Fruit fly (Drosophila melanogaster): Measurements from ENCODE around the gene bru2.

- TF ChIP-seq h (optimal IDR thresholded peaks at IDR 0.05) = no peak
- no peak for TF ChIP-seq ttk (optimal IDR thresholded peaks at IDR 0.05)
- TF ChIP-seq psq (optimal IDR thresholded peaks at IDR 0.05) = no peak
- no peak for TF ChIP-seq Myc (optimal IDR thresholded peaks at IDR 0.05)
- no peak for TF ChIP-seq Sin3A (optimal IDR thresholded peaks at IDR 0.05)
- no peak for TF ChIP-seq insv (optimal IDR thresholded peaks at IDR 0.05)
These were observed 3.0 kb downstream of the bru2 start for dm6 chr2L:12347034-12347433.
